Worm (Caenorhabditis elegans) whole organism, L3 larva: ENCODE measurements around the gene str-188.

Experiments used
- R02D3.7 ChIP-seq: fragments of 150-350 bp; optimal IDR thresholded peaks from 2 replicates; lab custom pipeline; 2014; ENCODE audit warnings: missing biosample characterization, missing genetic modification characterization
- aly-2 ChIP-seq: fragments of 150-350 bp; optimal IDR thresholded peaks from 2 replicates; lab custom pipeline; 2014; ENCODE audit warnings: missing biosample characterization, missing genetic modification characterization
- ceh-28 ChIP-seq: fragments of 150-350 bp; optimal IDR thresholded peaks from 2 replicates; lab custom pipeline; 2014; ENCODE audit warnings: missing biosample characterization, missing genetic modification reagents, missing genetic modification characterization
- daf-12 ChIP-seq: fragments of 150-350 bp; optimal IDR thresholded peaks from 2 replicates; lab custom pipeline; 2014; ENCODE audit warnings: missing biosample characterization, missing genetic modification reagents, missing genetic modification characterization
- egl-27 ChIP-seq: sonication (generic microtip); optimal IDR thresholded peaks from 4 replicates; lab custom pipeline; 2017; ENCODE audit warnings: missing biosample characterization, missing genetic modification reagents, missing genetic modification characterization
- egl-5 ChIP-seq: fragments of 150-350 bp; optimal IDR thresholded peaks from 2 replicates; lab custom pipeline; 2017; ENCODE audit warnings: missing biosample characterization, missing genetic modification reagents, missing genetic modification characterization, inconsistent platforms
- elt-1 ChIP-seq: fragments of 150-350 bp; optimal IDR thresholded peaks from 2 replicates; lab custom pipeline; 2014; ENCODE audit warnings: missing biosample characterization, missing genetic modification characterization
- elt-2 ChIP-seq: sonication (generic microtip); optimal IDR thresholded peaks from 2 replicates; lab custom pipeline; 2016; ENCODE audit warnings: missing genetic modification reagents, mild to moderate bottlenecking, missing genetic modification characterization, missing compliant biosample characterization
- eor-1 ChIP-seq, 2 experiments: fragments of 150-350 bp; optimal IDR thresholded peaks; 2 replicates each; lab custom pipeline; 2014 to 2018; ENCODE audit warnings: missing biosample characterization in 2 of 2, missing genetic modification characterization in 2 of 2
- fkh-10 ChIP-seq: sonication (generic microtip); optimal IDR thresholded peaks from 2 replicates; lab custom pipeline; 2017; ENCODE audit warnings: missing biosample characterization, missing genetic modification reagents, missing genetic modification characterization
- hmg-11 ChIP-seq: sonication (generic microtip); optimal IDR thresholded peaks from 2 replicates; lab custom pipeline; 2016; ENCODE audit warnings: missing genetic modification characterization, missing compliant biosample characterization
- jun-1 ChIP-seq: fragments of 150-350 bp; optimal IDR thresholded peaks from 2 replicates; lab custom pipeline; 2014; ENCODE audit warnings: missing biosample characterization, missing genetic modification reagents, missing genetic modification characterization
- mml-1 ChIP-seq: fragments of 150-350 bp; sonication (generic microtip); optimal IDR thresholded peaks from 3 replicates; lab custom pipeline; 2014; ENCODE audit warnings: missing biosample characterization, missing genetic modification characterization
- nfya-1 ChIP-seq: sonication (generic microtip); optimal IDR thresholded peaks from 2 replicates; lab custom pipeline; 2017; ENCODE audit warnings: missing genetic modification characterization, mild to moderate bottlenecking, missing compliant biosample characterization, antibody characterized with exemption, moderate library complexity; ENCODE audit not compliant: insufficient read depth
- nhr-11 ChIP-seq: fragments of 150-350 bp; optimal IDR thresholded peaks from 2 replicates; lab custom pipeline; 2014; ENCODE audit warnings: missing biosample characterization, missing genetic modification characterization
- nhr-25 ChIP-seq: sonication (generic microtip); optimal IDR thresholded peaks from 2 replicates; lab custom pipeline; 2017; ENCODE audit warnings: missing biosample characterization, missing genetic modification characterization
- nhr-28 ChIP-seq: fragments of 150-350 bp; optimal IDR thresholded peaks from 2 replicates; lab custom pipeline; 2014; ENCODE audit warnings: missing biosample characterization, missing genetic modification characterization
- nhr-43 ChIP-seq: sonication (generic microtip); optimal IDR thresholded peaks from 2 replicates; lab custom pipeline; 2016; ENCODE audit warnings: mild to moderate bottlenecking, missing genetic modification characterization, missing compliant biosample characterization; ENCODE audit not compliant: poor library complexity, severe bottlenecking
- nhr-67 ChIP-seq: fragments of 150-350 bp; optimal IDR thresholded peaks from 2 replicates; lab custom pipeline; 2014; ENCODE audit warnings: missing biosample characterization, missing genetic modification characterization
- nhr-76 ChIP-seq: fragments of 150-350 bp; sonication (generic microtip); optimal IDR thresholded peaks from 5 replicates; lab custom pipeline; 2014; ENCODE audit warnings: missing biosample characterization, missing genetic modification characterization
- nhr-77 ChIP-seq: fragments of 150-350 bp; optimal IDR thresholded peaks from 2 replicates; lab custom pipeline; 2014; ENCODE audit warnings: missing biosample characterization, missing genetic modification characterization
- pha-4 ChIP-seq: fragments of 150-350 bp; optimal IDR thresholded peaks from 2 replicates; lab custom pipeline; 2014; ENCODE audit warnings: missing biosample characterization, missing genetic modification reagents, missing genetic modification characterization
- pqm-1 ChIP-seq: fragments of 150-350 bp; optimal IDR thresholded peaks from 2 replicates; lab custom pipeline; 2017; ENCODE audit warnings: missing biosample characterization, missing genetic modification characterization, inconsistent platforms
- sea-2 ChIP-seq: fragments of 150-350 bp; sonication (generic microtip); optimal IDR thresholded peaks from 4 replicates; lab custom pipeline; 2014; ENCODE audit warnings: missing biosample characterization, missing genetic modification reagents, missing genetic modification characterization
- skn-1 ChIP-seq: fragments of 150-350 bp; optimal IDR thresholded peaks from 2 replicates; lab custom pipeline; 2014; ENCODE audit warnings: missing biosample characterization, missing genetic modification characterization
- snpc-4 ChIP-seq: fragments of 150-350 bp; optimal IDR thresholded peaks from 2 replicates; lab custom pipeline; 2014; ENCODE audit warnings: missing biosample characterization, missing genetic modification characterization
- tbx-2 ChIP-seq: sonication (generic microtip); optimal IDR thresholded peaks from 2 replicates; lab custom pipeline; 2016; ENCODE audit warnings: mild to moderate bottlenecking, missing genetic modification characterization, missing compliant biosample characterization
- unc-39 ChIP-seq: sonication (generic microtip); optimal IDR thresholded peaks from 4 replicates; lab custom pipeline; 2017; ENCODE audit warnings: missing biosample characterization, missing genetic modification characterization
- unc-62 ChIP-seq: fragments of 150-350 bp; sonication (generic microtip); optimal IDR thresholded peaks from 4 replicates; lab custom pipeline; 2014; ENCODE audit warnings: missing biosample characterization, missing genetic modification reagents, missing genetic modification characterization

The str-188 gene

ce11 chrV:9706592-9706991 is 9.9 kb upstream of the str-188 start:
- TF ChIP-seq R02D3.7 (tag; lab: Kevin White, UChicago), result no peak
- TF ChIP-seq unc-39 (tag; lab: Kevin White, UChicago), result no peak
- TF ChIP-seq ceh-28 (tag; lab: Kevin White, UChicago), result no peak

ce11 chrV:9709747-9710146 is 6.8 kb upstream of the str-188 start, which contains the start of gene tag-120:
tag-120 (minus strand) TSS chrV:9709814.
- peak; percentile 61 for TF ChIP-seq pha-4
- peak; percentile 19 for TF ChIP-seq pqm-1 (tag; lab: Kevin White, UChicago)
- no peak for TF ChIP-seq nhr-67 (tag; lab: Kevin White, UChicago)
- no peak for TF ChIP-seq daf-12 (tag; lab: Kevin White, UChicago)
- TF ChIP-seq elt-2 (tag; lab: Kevin White, UChicago), result peak; percentile 32

DNA sequence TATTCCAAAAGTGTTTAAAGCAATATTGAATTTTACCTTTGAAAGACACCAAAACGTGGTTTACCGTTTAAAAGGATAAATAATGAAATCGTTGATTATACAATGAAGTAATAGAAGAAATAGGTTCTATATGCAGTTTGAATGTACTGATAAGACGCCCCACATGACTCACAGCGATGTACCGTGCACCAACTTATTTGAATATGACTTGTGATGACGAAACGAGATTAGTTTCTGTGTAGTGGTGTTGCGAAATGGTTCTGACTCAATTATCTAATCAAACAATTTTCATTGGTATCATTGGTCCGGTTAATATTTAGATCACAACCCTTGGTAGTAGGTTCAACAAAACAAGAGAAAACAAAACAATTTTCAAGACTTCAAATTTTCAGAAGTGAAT is 5.3 kb upstream of the str-188 start:
- peak; percentile 71 for TF ChIP-seq elt-2 (tag; lab: Kevin White, UChicago)
- TF ChIP-seq pqm-1 (tag; lab: Kevin White, UChicago), result peak; percentile 79
- peak; percentile 15 for TF ChIP-seq pha-4
- no peak for TF ChIP-seq aly-2

- no peak for TF ChIP-seq egl-5 (tag; lab: Kevin White, UChicago)
- peak; percentile 59 for TF ChIP-seq elt-2 (tag; lab: Kevin White, UChicago)
- TF ChIP-seq pqm-1 (tag; lab: Kevin White, UChicago), result peak; percentile 32
- peak; percentile 39 for TF ChIP-seq jun-1
These were observed 3.9 kb upstream of the str-188 start for ce11 chrV:9712418-9713173.

DNA sequence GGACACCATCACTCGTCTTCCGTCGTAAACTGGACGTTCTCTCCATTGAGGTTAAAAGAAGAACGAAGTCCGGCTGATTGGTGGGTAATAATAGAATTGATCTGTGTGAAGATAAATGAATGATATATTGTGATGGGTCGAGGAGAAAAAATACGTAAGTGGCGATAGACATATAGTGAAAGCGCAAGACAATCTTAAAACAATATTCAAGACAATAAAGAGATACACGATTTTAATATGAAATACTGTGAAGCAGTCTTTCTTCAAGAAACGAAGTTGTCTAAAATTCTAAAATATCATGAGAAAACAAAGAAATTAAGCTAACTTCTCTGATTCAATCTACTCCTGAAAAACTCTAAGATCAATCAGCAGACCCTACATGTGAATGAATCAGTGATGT is 3.0 kb upstream of the str-188 start, which contains the start of gene F40F9.10:
TSS of gene F40F9.10 (minus strand) at position 101 of the 400 bp plus-strand sequence.
- no peak for TF ChIP-seq hmg-11
- no peak for TF ChIP-seq aly-2
- no peak for TF ChIP-seq elt-1 (tag; lab: Kevin White, UChicago)
- TF ChIP-seq nfya-1 (tag; lab: Kevin White, UChicago), result no peak
- TF ChIP-seq nhr-25, result no peak
- TF ChIP-seq nhr-77, result no peak

DNA sequence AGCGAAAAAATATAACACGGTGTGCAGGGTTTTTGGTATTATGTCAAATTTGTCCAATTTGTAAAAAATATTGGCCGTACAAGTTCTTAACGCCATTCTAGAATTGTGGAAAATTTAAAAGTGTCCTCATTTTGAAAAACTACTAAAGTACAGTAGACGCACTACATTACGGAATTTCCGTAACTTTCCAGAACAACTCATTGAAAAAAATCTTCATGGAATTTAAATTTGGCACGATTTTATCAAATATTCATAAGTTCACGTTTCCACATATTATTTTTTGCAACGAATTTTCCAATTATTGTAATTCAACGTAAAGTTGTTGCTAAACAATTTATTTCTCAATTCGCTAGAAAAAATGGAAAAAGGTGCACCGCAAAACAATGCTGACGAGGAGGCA is 1.6 kb upstream of the str-188 start, which contains the start of gene F40F9.3:
TSS of gene F40F9.3 (plus strand) at position 301 of the 400 bp plus-strand sequence.
- TF ChIP-seq fkh-10, result no peak
- no peak for TF ChIP-seq sea-2
- no peak for TF ChIP-seq tbx-2 (tag; lab: Kevin White, UChicago)
- TF ChIP-seq aly-2, result no peak
- TF ChIP-seq nhr-43 (tag; lab: Kevin White, UChicago), result no peak
- no peak for TF ChIP-seq jun-1
- no peak for TF ChIP-seq nhr-76 (tag; lab: Kevin White, UChicago)
- TF ChIP-seq skn-1 (tag; lab: Kevin White, UChicago), result no peak
- no peak for TF ChIP-seq eor-1 (tag; optimal IDR thresholded peaks at IDR 0.05; lab: Kevin White, UChicago)
- TF ChIP-seq unc-62 (GFP tag; lab: Kevin White, UChicago), result no peak
- no peak for TF ChIP-seq egl-27 (tag; lab: Kevin White, UChicago)
- TF ChIP-seq R02D3.7 (tag; lab: Kevin White, UChicago), result no peak
- TF ChIP-seq nhr-11 (tag; lab: Kevin White, UChicago), result no peak
- no peak for TF ChIP-seq nhr-28 (tag; lab: Kevin White, UChicago)
- TF ChIP-seq snpc-4 (tag; lab: Kevin White, UChicago), result no peak
- no peak for TF ChIP-seq mml-1
- TF ChIP-seq nhr-77, result no peak
